Worm (Caenorhabditis elegans) whole organism, dauer: ENCODE measurements around the gene ubxn-5.

ENCODE experiments used
- unc-62 ChIP-seq: sonication (generic microtip); optimal IDR thresholded peaks from 2 replicates; lab custom pipeline; 2017; ENCODE audit warnings: missing biosample characterization, missing genetic modification reagents, missing genetic modification characterization

The ubxn-5 gene

ce11 chrII:10230972-10231371 lies 3.3 kb downstream of the ubxn-5 start, which contains the start of gene T01E8.8:
Gene T01E8.8, plus strand, starts transcription at chrII:10231272.
- no peak for TF ChIP-seq unc-62 (GFP tag; lab: Kevin White, UChicago)

ce11 chrII:10227030-10227429 lies 7.3 kb downstream of the ubxn-5 start, which contains the start of gene srh-135:
Gene srh-135, minus strand, starts transcription at chrII:10227130.
- TF ChIP-seq unc-62 (GFP tag; lab: Kevin White, UChicago) = no peak

ce11 chrII:10222577-10222976 lies 11.7 kb downstream of the ubxn-5 start, which contains the start of gene plc-3:
Gene plc-3, plus strand, starts transcription at chrII:10222877.
- TF ChIP-seq unc-62 (GFP tag; lab: Kevin White, UChicago) = no peak

- no peak for TF ChIP-seq unc-62 (GFP tag; lab: Kevin White, UChicago)
Measured at ce11 chrII:10221627-10222026, 12.7 kb downstream of the ubxn-5 start.

- no peak for TF ChIP-seq unc-62 (GFP tag; lab: Kevin White, UChicago)
Measured at ce11 chrII:10220631-10221030, 13.7 kb downstream of the ubxn-5 start.

ce11 chrII:10218171-10218570 lies 16.1 kb downstream of the ubxn-5 start, which contains the start of gene ref-1:
Gene ref-1, plus strand, starts transcription at chrII:10218471.
- TF ChIP-seq unc-62 (GFP tag; lab: Kevin White, UChicago) = no peak

- TF ChIP-seq unc-62 (GFP tag; lab: Kevin White, UChicago) = no peak
Measured at ce11 chrII:10206425-10206824, 27.9 kb downstream of the ubxn-5 start, which contains the start of gene T01E8.1. Gene T01E8.1, plus strand, starts transcription at chrII:10206725.

ce11 chrII:10204428-10205049 lies 29.8 kb downstream of the ubxn-5 start:
- TF ChIP-seq unc-62 (GFP tag; lab: Kevin White, UChicago) = no peak

- no peak for TF ChIP-seq unc-62 (GFP tag; lab: Kevin White, UChicago)
Measured at ce11 chrII:10203765-10204164, 30.5 kb downstream of the ubxn-5 start.

ce11 chrII:10203067-10203466 lies 31.2 kb downstream of the ubxn-5 start:
- TF ChIP-seq unc-62 (GFP tag; lab: Kevin White, UChicago) = no peak

ce11 chrII:10202275-10202674 lies 32.0 kb downstream of the ubxn-5 start:
- TF ChIP-seq unc-62 (GFP tag; lab: Kevin White, UChicago) = no peak

ce11 chrII:10200759-10201158 lies 33.5 kb downstream of the ubxn-5 start, which contains the start of gene arv-1:
Gene arv-1, minus strand, starts transcription at chrII:10200823.
- no peak for TF ChIP-seq unc-62 (GFP tag; lab: Kevin White, UChicago)

ce11 chrII:10199906-10200305 lies 34.4 kb downstream of the ubxn-5 start, which contains the start of gene R05H5.4:
Gene R05H5.4, minus strand, starts transcription at chrII:10200006.
- TF ChIP-seq unc-62 (GFP tag; lab: Kevin White, UChicago) = no peak

ce11 chrII:10198486-10198885 lies 35.8 kb downstream of the ubxn-5 start:
- no peak for TF ChIP-seq unc-62 (GFP tag; lab: Kevin White, UChicago)

ce11 chrII:10197091-10197675 lies 37.1 kb downstream of the ubxn-5 start, which contains the start of gene R05H5.3:
Gene R05H5.3, plus strand, starts transcription at chrII:10197625.
- TF ChIP-seq unc-62 (GFP tag; lab: Kevin White, UChicago) = no peak

ce11 chrII:10194605-10195004 lies 39.7 kb downstream of the ubxn-5 start, which contains the start of gene srb-6:
Gene srb-6, plus strand, starts transcription at chrII:10194905.
- no peak for TF ChIP-seq unc-62 (GFP tag; lab: Kevin White, UChicago)
